Fruit fly (Drosophila melanogaster) whole organism, adult: ENCODE results near the gene CG6106.

Experiments used
- CG11617 ChIP-seq: fragments of 200-800 bp; sonication (Bioruptor generic); optimal IDR thresholded peaks from 2 replicates; lab custom pipeline; 2017; ENCODE audit warnings: mild to moderate bottlenecking, missing biosample characterization, missing genetic modification reagents, missing genetic modification characterization
- CG12768 ChIP-seq: fragments of 200-800 bp; sonication (Bioruptor generic); optimal IDR thresholded peaks from 2 replicates; lab custom pipeline; 2017; ENCODE audit warnings: missing biosample characterization, missing genetic modification characterization, mild to moderate bottlenecking, moderate library complexity, missing genetic modification reagents
- CG14711 ChIP-seq: fragments of 200-800 bp; sonication (Bioruptor generic); optimal IDR thresholded peaks from 2 replicates; lab custom pipeline; 2018; ENCODE audit warnings: missing biosample characterization, mild to moderate bottlenecking, missing genetic modification characterization, moderate library complexity
- CG1620 ChIP-seq: fragments of 200-800 bp; sonication (Bioruptor generic); optimal IDR thresholded peaks from 2 replicates; lab custom pipeline; 2016; ENCODE audit warnings: missing biosample characterization, missing genetic modification characterization
- CG33017 ChIP-seq: fragments of 200-800 bp; sonication (Bioruptor generic); optimal IDR thresholded peaks from 2 replicates; lab custom pipeline; 2018; ENCODE audit warnings: missing biosample characterization, mild to moderate bottlenecking, missing genetic modification characterization, moderate library complexity
- CG5204 ChIP-seq: fragments of 200-800 bp; sonication (Bioruptor generic); optimal IDR thresholded peaks from 2 replicates; lab custom pipeline; 2016; ENCODE audit warnings: missing biosample characterization, missing genetic modification characterization
- CG7045 ChIP-seq: fragments of 200-800 bp; sonication (Bioruptor generic); optimal IDR thresholded peaks from 2 replicates; lab custom pipeline; 2017; ENCODE audit warnings: missing biosample characterization, mild to moderate bottlenecking, missing genetic modification characterization
- CG7101 ChIP-seq: fragments of 200-800 bp; sonication (Bioruptor generic); optimal IDR thresholded peaks from 2 replicates; lab custom pipeline; 2018; ENCODE audit warnings: missing biosample characterization, mild to moderate bottlenecking, missing genetic modification characterization, moderate library complexity
- Clk ChIP-seq: fragments of 200-800 bp; sonication (Bioruptor generic); optimal IDR thresholded peaks from 2 replicates; lab custom pipeline; 2017; ENCODE audit warnings: missing biosample characterization, missing genetic modification characterization
- Crg-1 ChIP-seq: fragments of 200-800 bp; sonication (Bioruptor generic); optimal IDR thresholded peaks from 2 replicates; lab custom pipeline; 2016; ENCODE audit warnings: missing biosample characterization, missing genetic modification characterization
- Hr96 ChIP-seq: fragments of 200-800 bp; sonication (Bioruptor generic); optimal IDR thresholded peaks from 2 replicates; lab custom pipeline; 2016; ENCODE audit warnings: missing biosample characterization, missing genetic modification characterization
- Mnt ChIP-seq: fragments of 200-800 bp; sonication (Bioruptor generic); optimal IDR thresholded peaks from 2 replicates; lab custom pipeline; 2016; ENCODE audit warnings: missing biosample characterization, mild to moderate bottlenecking, missing genetic modification characterization
- bab1 ChIP-seq: fragments of 200-800 bp; sonication (Bioruptor generic); optimal IDR thresholded peaks from 3 replicates; lab custom pipeline; 2019; ENCODE audit warnings: missing biosample characterization, mild to moderate bottlenecking, missing genetic modification characterization, moderate library complexity
- cic ChIP-seq: fragments of 200-800 bp; sonication (Bioruptor generic); optimal IDR thresholded peaks from 2 replicates; lab custom pipeline; 2017; ENCODE audit warnings: missing biosample characterization, mild to moderate bottlenecking, missing genetic modification characterization, moderate library complexity
- cnc ChIP-seq, 2 experiments: fragments of >200 bp; optimal IDR thresholded peaks; 2 replicates each; lab custom pipeline; 2017
- kay ChIP-seq: fragments of 200-800 bp; sonication (Bioruptor generic); peaks from one replicate; lab custom pipeline; 2016; ENCODE audit warnings: missing biosample characterization, missing genetic modification characterization, borderline replicate concordance
- ovo ChIP-seq: fragments of 200-800 bp; sonication (Bioruptor generic); optimal IDR thresholded peaks from 2 replicates; lab custom pipeline; 2016; ENCODE audit warnings: missing biosample characterization, missing genetic modification characterization
- pad ChIP-seq: fragments of 200-800 bp; sonication (Bioruptor generic); optimal IDR thresholded peaks from 3 replicates; lab custom pipeline; 2017; ENCODE audit warnings: missing biosample characterization, missing genetic modification characterization, mild to moderate bottlenecking, moderate library complexity, missing genetic modification reagents
- tj ChIP-seq: fragments of 200-800 bp; sonication (Bioruptor generic); optimal IDR thresholded peaks from 3 replicates; lab custom pipeline; 2017; ENCODE audit warnings: missing biosample characterization, mild to moderate bottlenecking, missing genetic modification characterization, moderate library complexity
- toe ChIP-seq: fragments of 200-800 bp; sonication (Bioruptor generic); optimal IDR thresholded peaks from 2 replicates; lab custom pipeline; 2016; ENCODE audit warnings: missing biosample characterization, missing genetic modification characterization

The CG6106 gene

DNA sequence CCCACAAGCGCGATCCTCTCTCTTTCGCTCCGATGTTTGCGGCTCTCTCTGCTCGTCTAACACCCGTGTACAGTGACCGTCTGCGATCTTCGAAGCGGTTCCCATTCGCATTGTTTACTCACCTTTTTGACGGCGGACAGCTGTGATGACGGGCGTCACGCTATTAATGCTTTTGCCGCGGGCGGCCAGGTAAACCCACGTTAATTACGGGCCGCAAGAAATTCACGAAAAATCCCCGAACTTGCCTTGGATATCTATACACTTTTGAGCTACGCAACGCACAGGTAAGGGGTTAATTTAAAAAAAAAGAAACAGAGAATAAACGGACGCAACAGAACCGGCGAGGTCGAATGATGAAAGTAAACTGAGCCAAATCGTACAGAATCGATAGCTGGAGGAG lies 37.9 kb upstream of the CG6106 start, which contains the start of gene CG6023:
Gene CG6023, minus strand, starts transcription at position 369 of the 400 bp plus-strand sequence.
- TF ChIP-seq ovo (GFP tag; lab: Kevin White, UChicago) (peak; percentile 33), Mnt (peak; percentile 12), Crg-1 (no peak)

DNA sequence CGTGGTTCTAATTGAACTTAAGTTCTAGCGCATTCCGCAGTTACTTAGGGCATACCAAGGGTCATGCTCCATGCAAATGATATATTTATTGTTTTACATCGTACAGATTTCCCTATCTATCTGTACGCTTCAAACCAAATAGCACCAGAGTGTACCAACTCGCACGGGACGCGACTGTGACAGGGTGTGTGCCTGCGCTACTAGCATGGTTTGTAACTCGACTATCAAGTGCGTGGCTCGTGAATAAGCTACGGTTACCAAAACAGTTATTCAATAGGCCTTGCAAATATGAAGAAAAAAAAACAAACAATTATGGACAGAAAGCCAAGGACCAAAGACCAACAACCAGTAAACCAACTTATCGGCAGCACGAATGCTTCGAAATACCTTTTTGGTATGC lies 37.3 kb upstream of the CG6106 start:
- no peak for TF ChIP-seq CG7045
- peak; percentile 12 for TF ChIP-seq ovo (GFP tag; lab: Kevin White, UChicago)

DNA sequence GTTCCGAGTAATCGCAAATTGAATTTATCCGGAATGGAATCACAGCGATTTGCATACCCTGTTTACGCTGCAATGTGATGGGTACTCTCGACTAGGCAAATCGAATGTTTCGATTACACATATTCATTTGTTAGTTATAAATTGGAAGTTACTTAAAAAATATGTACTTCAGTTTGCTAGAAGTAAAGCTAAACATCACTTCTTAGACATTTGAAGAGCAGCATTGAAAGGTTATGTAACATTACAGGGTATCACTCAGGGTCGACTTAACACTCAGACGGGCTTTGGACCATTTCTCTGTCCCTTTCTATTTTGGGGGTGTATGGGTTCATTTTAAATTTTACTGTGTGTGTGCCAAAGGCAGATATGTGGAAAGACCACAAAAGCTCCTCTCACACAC lies 17.7 kb upstream of the CG6106 start:
- no peak for TF ChIP-seq CG1620 (GFP tag; lab: Kevin White, UChicago)
- no peak for TF ChIP-seq Crg-1
- TF ChIP-seq cic: no peak
- no peak for TF ChIP-seq pad
- TF ChIP-seq Clk (GFP tag; lab: Kevin White, UChicago): no peak
- TF ChIP-seq CG5204: no peak
- TF ChIP-seq CG7101 (tag; lab: Kevin White, UChicago): no peak
- no peak for TF ChIP-seq CG14711 (tag; lab: Kevin White, UChicago)
- no peak for TF ChIP-seq ovo (GFP tag; lab: Kevin White, UChicago)
- no peak for TF ChIP-seq CG11617 (GFP tag; lab: Kevin White, UChicago)

DNA sequence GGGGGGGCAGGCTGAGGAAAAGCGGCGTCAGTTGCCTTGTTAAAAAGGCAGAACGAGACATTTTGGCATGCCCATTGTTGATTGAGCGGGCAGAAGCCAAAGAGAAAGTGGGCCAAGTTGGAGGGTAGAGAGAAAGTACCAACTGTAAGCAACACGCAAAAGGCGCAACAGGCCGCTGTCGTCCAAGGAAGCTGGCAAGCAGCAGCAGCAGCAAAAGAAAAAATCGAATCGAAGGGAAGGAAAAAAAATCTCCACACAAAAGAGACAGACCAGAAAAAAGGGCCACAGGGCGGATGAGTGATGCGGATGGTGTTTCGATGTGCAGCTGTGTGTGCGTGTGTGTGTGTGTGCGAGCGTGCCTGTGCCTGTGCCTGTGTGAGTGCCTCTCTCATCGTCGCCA lies 11.0 kb upstream of the CG6106 start:
- TF ChIP-seq CG5204 (no peak), cnc (optimal IDR thresholded peaks at IDR 0.05; lab: Kevin White, UChicago) (no peak), CG14711 (tag; lab: Kevin White, UChicago) (no peak), tj (no peak), CG7101 (tag; lab: Kevin White, UChicago) (no peak), bab1 (GFP tag; lab: Kevin White, UChicago) (no peak), cic (no peak), Hr96 (GFP tag; lab: Kevin White, UChicago) (no peak), Crg-1 (no peak), pad (no peak), CG7045 (no peak), kay (GFP tag; lab: Kevin White, UChicago) (no peak), ovo (GFP tag; lab: Kevin White, UChicago) (no peak), Clk (GFP tag; lab: Kevin White, UChicago) (no peak), toe (no peak), CG11617 (GFP tag; lab: Kevin White, UChicago) (no peak), CG12768 (no peak), CG1620 (GFP tag; lab: Kevin White, UChicago) (no peak)

DNA sequence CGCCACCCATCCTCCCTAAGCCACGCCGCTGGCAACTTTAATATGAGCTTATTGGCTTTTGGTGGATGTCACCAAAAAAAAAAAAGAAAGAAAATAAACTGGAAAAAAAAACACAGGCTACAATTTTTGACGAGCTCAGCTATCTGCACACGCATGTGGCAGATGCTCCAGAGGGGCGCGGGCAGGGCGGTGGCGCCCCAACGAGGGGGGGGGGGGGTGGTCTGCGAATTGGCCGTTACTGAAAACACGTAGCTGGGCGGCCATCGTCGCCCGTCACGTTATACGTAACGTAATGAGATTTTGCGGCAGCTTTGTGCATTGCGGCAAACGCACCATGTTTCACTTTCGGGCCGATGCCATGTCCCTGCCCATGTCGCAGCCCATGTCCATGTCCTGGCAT lies 8.1 kb upstream of the CG6106 start:
- TF ChIP-seq CG14711 (tag; lab: Kevin White, UChicago) (no peak), CG1620 (GFP tag; lab: Kevin White, UChicago) (no peak), Crg-1 (no peak), Mnt (no peak), CG5204 (no peak), bab1 (GFP tag; lab: Kevin White, UChicago) (no peak), Clk (GFP tag; lab: Kevin White, UChicago) (no peak)

DNA sequence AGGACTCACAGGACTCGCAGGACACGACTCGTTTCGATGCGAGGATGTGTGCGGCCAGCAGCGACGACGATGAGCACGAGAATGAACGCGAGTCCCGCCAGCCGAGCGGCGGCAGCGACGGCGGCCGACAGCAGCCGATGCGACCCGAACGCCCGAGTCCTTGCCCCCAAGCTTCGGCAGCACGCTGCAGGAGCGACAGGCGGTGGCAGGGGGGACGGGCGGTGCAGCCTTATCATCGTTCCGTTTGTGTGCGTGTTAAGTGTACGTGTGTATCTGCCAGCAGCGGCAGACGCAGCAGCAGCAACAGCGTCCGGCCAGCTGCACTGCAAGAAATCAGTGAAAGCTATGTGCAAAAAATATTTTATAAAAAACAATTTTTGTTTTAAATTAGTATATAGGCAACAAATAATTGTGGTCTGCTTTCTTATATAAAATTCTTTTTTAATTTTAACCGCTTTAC lies 2.5 kb upstream of the CG6106 start, which contains the start of gene kairos:
Gene kairos, minus strand, starts transcription at position 51 of the 460 bp plus-strand sequence.
- TF ChIP-seq Hr96 (GFP tag; lab: Kevin White, UChicago) (no peak), Mnt (no peak), kay (GFP tag; lab: Kevin White, UChicago) (no peak), CG12768 (no peak), CG5204 (no peak), CG14711 (tag; lab: Kevin White, UChicago) (no peak), Crg-1 (no peak), CG7045 (no peak), CG11617 (GFP tag; lab: Kevin White, UChicago) (no peak), tj (no peak), bab1 (GFP tag; lab: Kevin White, UChicago) (no peak), cnc (optimal IDR thresholded peaks at IDR 0.05; lab: Kevin White, UChicago) (no peak), Clk (GFP tag; lab: Kevin White, UChicago) (no peak), pad (no peak), ovo (GFP tag; lab: Kevin White, UChicago) (no peak), CG1620 (GFP tag; lab: Kevin White, UChicago) (no peak), cic (no peak), CG33017 (no peak), CG7101 (tag; lab: Kevin White, UChicago) (no peak), toe (no peak)

DNA sequence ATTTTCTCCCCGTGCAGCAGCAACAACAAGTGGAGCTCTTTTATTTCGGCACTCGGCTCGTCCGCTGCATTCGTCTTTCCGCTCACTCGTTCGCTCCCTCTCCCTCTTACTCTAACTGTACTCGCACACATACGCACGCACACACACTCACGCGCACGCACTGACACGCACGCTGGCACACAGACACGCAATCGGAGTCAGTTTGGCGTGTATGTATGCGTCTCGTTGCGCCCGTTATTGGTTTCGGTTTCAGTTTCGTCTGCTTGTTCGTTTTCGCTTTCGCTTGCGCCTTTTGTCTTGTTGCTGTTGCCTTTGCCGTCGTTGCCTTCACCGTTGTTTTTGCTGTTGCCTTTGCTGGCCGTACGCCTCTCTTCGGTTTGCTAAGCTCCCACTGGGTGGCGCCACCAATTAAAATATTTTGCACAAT lies 912 bp upstream of the CG6106 start:
- no peak for TF ChIP-seq Clk (GFP tag; lab: Kevin White, UChicago)
- TF ChIP-seq toe: no peak
- TF ChIP-seq ovo (GFP tag; lab: Kevin White, UChicago): peak; percentile 54
- no peak for TF ChIP-seq CG33017
- TF ChIP-seq pad: peak; percentile 30

DNA sequence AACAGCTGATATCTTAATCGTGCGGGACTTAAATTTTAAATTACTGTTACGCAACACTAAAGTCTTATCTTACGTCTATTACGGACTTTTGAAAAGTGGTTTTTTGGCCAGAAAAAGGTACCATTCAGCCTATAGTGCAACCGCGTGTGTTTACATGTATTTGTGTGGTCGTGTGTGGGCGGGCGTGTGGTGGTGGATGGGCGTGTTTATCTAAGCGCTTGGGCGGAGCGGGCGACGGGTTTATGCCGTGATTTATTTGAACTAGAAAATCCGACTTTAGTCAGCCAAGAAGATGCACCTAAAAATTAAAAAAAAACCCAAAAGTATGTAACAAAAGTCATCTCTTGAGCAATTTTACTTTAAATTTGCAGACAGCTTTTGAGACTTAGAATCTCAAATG lies 4.7 kb downstream of the CG6106 start:
- TF ChIP-seq Clk (GFP tag; lab: Kevin White, UChicago) (no peak), Hr96 (GFP tag; lab: Kevin White, UChicago) (no peak), bab1 (GFP tag; lab: Kevin White, UChicago) (no peak), CG12768 (no peak), CG7101 (tag; lab: Kevin White, UChicago) (no peak), pad (no peak), CG14711 (tag; lab: Kevin White, UChicago) (no peak), toe (no peak), CG1620 (GFP tag; lab: Kevin White, UChicago) (no peak), Crg-1 (no peak)
